Fruit fly (Drosophila melanogaster): ENCODE measurements around the gene CSN8.

The CSN8 gene

dm6 chr2L:8376717-8377116 is 12.1 kb downstream of the CSN8 start, which contains the start of the genes CG13390 and CG17294 (continued):
- TF ChIP-seq CG9609 (GFP tag; optimal IDR thresholded peaks at IDR 0.05) (peak; percentile 91), CG11456 (GFP tag; IDR thresholded peaks at IDR 0.05) (peak; percentile 99), CG14050 (GFP tag; IDR thresholded peaks at IDR 0.05) (peak; percentile 99), onecut (GFP tag; IDR thresholded peaks at IDR 0.05) (peak; percentile 99), CG30403 (GFP tag; optimal IDR thresholded peaks at IDR 0.05) (peak; percentile 99), CG4404 (GFP tag; IDR thresholded peaks at IDR 0.05) (peak; percentile 99), CG3065 (GFP tag; optimal IDR thresholded peaks at IDR 0.05) (peak; percentile 97), CG6254 (GFP tag; optimal IDR thresholded peaks at IDR 0.05) (peak; percentile 97), Six4 (GFP tag; optimal IDR thresholded peaks at IDR 0.05) (peak; percentile 99), pita (GFP tag; optimal IDR thresholded peaks at IDR 0.05) (no peak), CG13296 (GFP tag; optimal IDR thresholded peaks at IDR 0.05) (peak; percentile 100), Dip2 (GFP tag; IDR thresholded peaks at IDR 0.05) (peak; percentile 79), CkIIα-i1 (GFP tag; IDR thresholded peaks at IDR 0.05) (peak; percentile 98), CG13894 (tag; optimal IDR thresholded peaks at IDR 0.05) (peak; percentile 100), BtbVII (GFP tag; optimal IDR thresholded peaks at IDR 0.05) (peak; percentile 100), hth (optimal IDR thresholded peaks at IDR 0.05) (no peak), tgo (GFP tag; IDR thresholded peaks at IDR 0.05) (peak; percentile 100), Drgx (GFP tag; IDR thresholded peaks at IDR 0.05) (peak; percentile 100), eyg (GFP tag; optimal IDR thresholded peaks at IDR 0.05) (peak; percentile 91), nerfin-2 (GFP tag; IDR thresholded peaks at IDR 0.05; ENCODE audit: partially characterized antibody) (peak; percentile 75; the same call in 1 of the 2 replicates), HLH4C (GFP tag; IDR thresholded peaks at IDR 0.05; ENCODE audit: partially characterized antibody) (peak; percentile 76), CG11696 (GFP tag; IDR thresholded peaks at IDR 0.05) (peak; percentile 98), repo (GFP tag; optimal IDR thresholded peaks at IDR 0.05) (peak; percentile 86), CG10462 (GFP tag; optimal IDR thresholded peaks at IDR 0.05) (peak; percentile 99), sob (GFP tag; IDR thresholded peaks at IDR 0.05) (peak; percentile 100), CG17829 (tag; optimal IDR thresholded peaks at IDR 0.05) (peak; percentile 100), crp (GFP tag; optimal IDR thresholded peaks at IDR 0.05) (peak; percentile 52 to 85), CG2202 (tag; optimal IDR thresholded peaks at IDR 0.05) (peak; percentile 99), CG7745 (tag; optimal IDR thresholded peaks at IDR 0.05) (peak; percentile 89), CG34422 (GFP tag; IDR thresholded peaks at IDR 0.05) (peak; percentile 100), insv (GFP tag; optimal IDR thresholded peaks at IDR 0.05) (peak in 1 of 2 experiments; percentile 87), Hr51 (GFP tag; optimal IDR thresholded peaks at IDR 0.05) (peak; percentile 96 to 100), Dfd (GFP tag; optimal IDR thresholded peaks at IDR 0.05) (no peak), run (tag; optimal IDR thresholded peaks at IDR 0.05) (peak; percentile 99), trh (GFP tag; optimal IDR thresholded peaks at IDR 0.05) (peak; percentile 98), Doc2 (GFP tag; IDR thresholded peaks at IDR 0.05) (peak; percentile 98), vvl (GFP tag; IDR thresholded peaks at IDR 0.05) (peak; percentile 100), jigr1 (GFP tag; IDR thresholded peaks at IDR 0.05) (peak; percentile 99), Doc3 (GFP tag; IDR thresholded peaks at IDR 0.05; ENCODE audit: partially characterized antibody) (peak; percentile 75), ham (GFP tag; IDR thresholded peaks at IDR 0.05) (peak; percentile 99), CG10959 (GFP tag; IDR thresholded peaks at IDR 0.05) (peak; percentile 99), br (optimal IDR thresholded peaks at IDR 0.05) (no peak), Hand (GFP tag; optimal IDR thresholded peaks at IDR 0.05) (peak; percentile 99), fd96Cb (tag; optimal IDR thresholded peaks at IDR 0.05) (peak; percentile 100), CG9797 (GFP tag; optimal IDR thresholded peaks at IDR 0.05) (peak; percentile 65), CG10565 (GFP tag; optimal IDR thresholded peaks at IDR 0.05) (peak; percentile 93), zen2 (GFP tag; IDR thresholded peaks at IDR 0.05; ENCODE audit: partially characterized antibody) (peak; percentile 72; the same call in 2 of the 3 replicates), CG1603 (tag; optimal IDR thresholded peaks at IDR 0.05) (peak; percentile 96), CG17328 (GFP tag; IDR thresholded peaks at IDR 0.05) (peak; percentile 100), CG11093 (GFP tag; IDR thresholded peaks at IDR 0.05) (peak; percentile 99), cato (GFP tag; optimal IDR thresholded peaks at IDR 0.05; ENCODE audit: borderline replicate concordance) (peak; percentile 98)

Measured in whole organism, embryonic.